Fruit fly (Drosophila melanogaster) whole organism, embryonic: ENCODE measurements around the gene CG15403.

Experiments used
- Atf6 ChIP-seq: fragments of 200-800 bp; sonication (Bioruptor generic); IDR thresholded peaks from 2 replicates; pipeline ENCODE4 v1.3.6; 2022; ENCODE audit warnings: missing biosample characterization, missing genetic modification characterization
- Bgb ChIP-seq: fragments of 200-800 bp; sonication (Bioruptor generic); IDR thresholded peaks from 2 replicates; pipeline ENCODE4 v1.3.6; 2022; ENCODE audit warnings: missing biosample characterization, missing genetic modification characterization; ENCODE audit not compliant: partially characterized antibody
- CG10209 ChIP-seq: fragments of 200-800 bp; sonication (Bioruptor generic); optimal IDR thresholded peaks from 3 replicates; lab custom pipeline; 2017; ENCODE audit warnings: missing biosample characterization, mild to moderate bottlenecking, missing genetic modification characterization, missing genetic modification reagents
- CG10565 ChIP-seq: fragments of 200-800 bp; sonication (Bioruptor generic); optimal IDR thresholded peaks from 3 replicates; lab custom pipeline; 2016; ENCODE audit warnings: missing biosample characterization, mild to moderate bottlenecking, missing genetic modification characterization
- CG11696 ChIP-seq: fragments of 200-800 bp; sonication (Bioruptor generic); IDR thresholded peaks from 2 replicates; pipeline ENCODE4 v1.3.6; 2022; ENCODE audit warnings: missing biosample characterization, missing genetic modification characterization
- CG11723 ChIP-seq: fragments of 200-800 bp; sonication (Bioruptor generic); optimal IDR thresholded peaks from 2 replicates; lab custom pipeline; 2017; ENCODE audit warnings: missing biosample characterization, mild to moderate bottlenecking, missing genetic modification characterization
- CG12391 ChIP-seq: fragments of 200-800 bp; sonication (Bioruptor generic); optimal IDR thresholded peaks from 3 replicates; lab custom pipeline; 2018; ENCODE audit warnings: missing biosample characterization, mild to moderate bottlenecking, missing genetic modification characterization, moderate library complexity
- CG13123 ChIP-seq: fragments of 200-800 bp; sonication (Bioruptor generic); optimal IDR thresholded peaks from 2 replicates; lab custom pipeline; 2016; ENCODE audit warnings: missing biosample characterization, missing genetic modification characterization
- CG13775 ChIP-seq: fragments of 200-800 bp; sonication (Bioruptor generic); optimal IDR thresholded peaks from 3 replicates; lab custom pipeline; 2017; ENCODE audit warnings: missing biosample characterization, mild to moderate bottlenecking, missing genetic modification characterization
- CG15601 ChIP-seq: fragments of 200-800 bp; sonication (Bioruptor generic); optimal IDR thresholded peaks from 3 replicates; lab custom pipeline; 2019; ENCODE audit warnings: missing biosample characterization, mild to moderate bottlenecking, missing genetic modification characterization, moderate library complexity
- CG1647 ChIP-seq: fragments of 200-800 bp; sonication (Bioruptor generic); optimal IDR thresholded peaks from 3 replicates; lab custom pipeline; 2016; ENCODE audit warnings: missing biosample characterization, missing genetic modification characterization
- CG17359 ChIP-seq: fragments of 200-800 bp; sonication (Bioruptor generic); optimal IDR thresholded peaks from 3 replicates; lab custom pipeline; 2018; ENCODE audit warnings: missing biosample characterization, mild to moderate bottlenecking, missing genetic modification characterization, moderate library complexity
- CG17361 ChIP-seq: fragments of 200-800 bp; sonication (Bioruptor generic); IDR thresholded peaks from 3 replicates; pipeline ENCODE4 v1.3.6; 2022; ENCODE audit warnings: missing biosample characterization, missing genetic modification characterization
- CG17829 ChIP-seq: fragments of 200-800 bp; optimal IDR thresholded peaks from 2 replicates; lab custom pipeline; 2019; ENCODE audit warnings: missing biosample characterization, mild to moderate bottlenecking, missing genetic modification characterization, moderate library complexity
- CG18262 ChIP-seq: fragments of 200-800 bp; optimal IDR thresholded peaks from 3 replicates; lab custom pipeline; 2019; ENCODE audit warnings: missing biosample characterization, mild to moderate bottlenecking, missing genetic modification characterization, moderate library complexity
- CG1832 ChIP-seq: fragments of 200-800 bp; sonication (Bioruptor generic); optimal IDR thresholded peaks from 2 replicates; lab custom pipeline; 2017; ENCODE audit warnings: missing biosample characterization, mild to moderate bottlenecking, missing genetic modification characterization, inconsistent platforms
- CG18599 ChIP-seq: fragments of 200-800 bp; sonication (Bioruptor generic); optimal IDR thresholded peaks from 3 replicates; lab custom pipeline; 2017; ENCODE audit warnings: missing biosample characterization, missing genetic modification characterization, mild to moderate bottlenecking, moderate library complexity, missing genetic modification reagents
- CG3847 ChIP-seq: fragments of 200-800 bp; sonication (Bioruptor generic); IDR thresholded peaks from 2 replicates; pipeline ENCODE4 v1.3.6; 2022; ENCODE audit warnings: missing biosample characterization, missing genetic modification characterization
- CG42726 ChIP-seq: fragments of 200-800 bp; sonication (Bioruptor generic); IDR thresholded peaks from 2 replicates; pipeline ENCODE4 v1.3.6; 2022; ENCODE audit warnings: missing biosample characterization, missing genetic modification characterization; ENCODE audit not compliant: partially characterized antibody
- CG8924 ChIP-seq: fragments of 200-800 bp; optimal IDR thresholded peaks from 3 replicates; lab custom pipeline; 2019; ENCODE audit warnings: missing biosample characterization, mild to moderate bottlenecking, missing genetic modification characterization, moderate library complexity
- CTCF ChIP-seq: fragments of 200-800 bp; sonication (Bioruptor generic); optimal IDR thresholded peaks from 2 replicates; lab custom pipeline; 2017; ENCODE audit warnings: missing biosample characterization, mild to moderate bottlenecking, missing genetic modification characterization, moderate library complexity
- Deaf1 ChIP-seq: fragments of 200-800 bp; optimal IDR thresholded peaks from 3 replicates; lab custom pipeline; 2019; ENCODE audit warnings: missing biosample characterization, mild to moderate bottlenecking, missing genetic modification characterization, moderate library complexity
- Doc2 ChIP-seq: fragments of 200-800 bp; sonication (Bioruptor generic); IDR thresholded peaks from 2 replicates; pipeline ENCODE4 v1.3.6; 2022; ENCODE audit warnings: missing biosample characterization, missing genetic modification characterization
- Doc3 ChIP-seq: fragments of 200-800 bp; sonication (Bioruptor generic); IDR thresholded peaks from 3 replicates; pipeline ENCODE4 v1.3.6; 2022; ENCODE audit warnings: missing biosample characterization, missing genetic modification characterization; ENCODE audit not compliant: partially characterized antibody
- Ets65A ChIP-seq: fragments of 200-800 bp; sonication (Bioruptor generic); peaks from one replicate; lab custom pipeline; 2016; ENCODE audit warnings: missing biosample characterization, missing genetic modification characterization
- HHEX ChIP-seq: fragments of 200-800 bp; sonication (Bioruptor generic); optimal IDR thresholded peaks from 3 replicates; lab custom pipeline; 2017; ENCODE audit warnings: missing biosample characterization, mild to moderate bottlenecking, missing genetic modification characterization, missing genetic modification reagents
- HLH4C ChIP-seq: fragments of 200-800 bp; sonication (Bioruptor generic); IDR thresholded peaks from 3 replicates; pipeline ENCODE4 v1.3.6; 2022; ENCODE audit warnings: missing biosample characterization, missing genetic modification characterization; ENCODE audit not compliant: partially characterized antibody
- Lim3 ChIP-seq: fragments of 200-800 bp; sonication (Bioruptor generic); IDR thresholded peaks from 2 replicates; pipeline ENCODE4 v1.3.6; 2022; ENCODE audit warnings: missing biosample characterization, missing genetic modification characterization
- Meics ChIP-seq: fragments of 200-800 bp; sonication (Bioruptor generic); optimal IDR thresholded peaks from 2 replicates; lab custom pipeline; 2017; ENCODE audit warnings: missing biosample characterization, mild to moderate bottlenecking, missing genetic modification characterization
- Neu2 ChIP-seq: fragments of 200-800 bp; sonication (Bioruptor generic); optimal IDR thresholded peaks from 3 replicates; lab custom pipeline; 2016; ENCODE audit warnings: missing biosample characterization, missing genetic modification characterization, borderline replicate concordance
- PHDP ChIP-seq: fragments of 200-800 bp; sonication (Bioruptor generic); optimal IDR thresholded peaks from 3 replicates; lab custom pipeline; 2018; ENCODE audit warnings: missing biosample characterization, mild to moderate bottlenecking, missing genetic modification characterization, moderate library complexity
- Poxn ChIP-seq: fragments of 200-800 bp; sonication (Bioruptor generic); IDR thresholded peaks from 2 replicates; pipeline ENCODE4 v1.3.6; 2022; ENCODE audit warnings: missing biosample characterization, missing genetic modification characterization
- Taf1 ChIP-seq: fragments of 200-800 bp; sonication (Bioruptor generic); IDR thresholded peaks from 2 replicates; pipeline ENCODE4 v1.3.6; 2022; ENCODE audit warnings: missing biosample characterization, missing genetic modification characterization
- ap ChIP-seq: fragments of 200-800 bp; sonication (Bioruptor generic); IDR thresholded peaks from 2 replicates; pipeline ENCODE4 v1.3.6; 2022; ENCODE audit warnings: missing biosample characterization, missing genetic modification characterization
- ara ChIP-seq: fragments of 200-800 bp; sonication (Bioruptor generic); IDR thresholded peaks from 2 replicates; pipeline ENCODE4 v1.3.6; 2022; ENCODE audit warnings: missing biosample characterization, missing genetic modification characterization
- bab2 ChIP-seq: fragments of 200-800 bp; sonication (Bioruptor generic); optimal IDR thresholded peaks from 2 replicates; lab custom pipeline; 2016; ENCODE audit warnings: missing biosample characterization, missing genetic modification characterization
- dimm ChIP-seq: fragments of 200-800 bp; sonication (Bioruptor generic); IDR thresholded peaks from 2 replicates; pipeline ENCODE4 v1.3.6; 2022; ENCODE audit warnings: missing biosample characterization, missing genetic modification characterization
- dm ChIP-seq: fragments of 200-800 bp; sonication (Bioruptor generic); optimal IDR thresholded peaks from 3 replicates; lab custom pipeline; 2016; ENCODE audit warnings: missing biosample characterization, missing genetic modification characterization
- fd3F ChIP-seq: fragments of 200-800 bp; sonication (Bioruptor generic); optimal IDR thresholded peaks from 2 replicates; lab custom pipeline; 2018; ENCODE audit warnings: missing biosample characterization, mild to moderate bottlenecking, missing genetic modification characterization, moderate library complexity
- nom ChIP-seq: fragments of 200-800 bp; sonication (Bioruptor generic); optimal IDR thresholded peaks from 2 replicates; lab custom pipeline; 2017; ENCODE audit warnings: missing biosample characterization, missing genetic modification characterization, mild to moderate bottlenecking, moderate library complexity, missing genetic modification reagents
- sim ChIP-seq: fragments of 200-800 bp; sonication (Bioruptor generic); IDR thresholded peaks from 2 replicates; pipeline ENCODE4 v1.3.6; 2022; ENCODE audit warnings: missing biosample characterization, missing genetic modification characterization
- ssp ChIP-seq: fragments of 200-800 bp; sonication (Bioruptor generic); IDR thresholded peaks from 2 replicates; pipeline ENCODE4 v1.3.6; 2022; ENCODE audit warnings: missing biosample characterization, missing genetic modification characterization
- sug ChIP-seq: fragments of 200-800 bp; optimal IDR thresholded peaks from 2 replicates; lab custom pipeline; 2019; ENCODE audit warnings: missing biosample characterization, mild to moderate bottlenecking, missing genetic modification characterization, moderate library complexity
- tgo ChIP-seq: fragments of 200-800 bp; sonication (Bioruptor generic); IDR thresholded peaks from 3 replicates; pipeline ENCODE4 v1.3.6; 2022; ENCODE audit warnings: missing biosample characterization, missing genetic modification characterization
- tin ChIP-seq: fragments of 200-800 bp; sonication (Bioruptor generic); optimal IDR thresholded peaks from 3 replicates; lab custom pipeline; 2016; ENCODE audit warnings: missing biosample characterization, missing genetic modification characterization
- toy ChIP-seq: fragments of 200-800 bp; sonication (Bioruptor generic); IDR thresholded peaks from 2 replicates; pipeline ENCODE4 v1.3.6; 2022; ENCODE audit warnings: missing biosample characterization, missing genetic modification characterization
- ttk ChIP-seq: fragments of 200-800 bp; sonication (Bioruptor generic); IDR thresholded peaks from 2 replicates; pipeline ENCODE4 v2.1.2; 2022; ENCODE audit warnings: missing biosample characterization, missing genetic modification characterization
- unpg ChIP-seq: fragments of 200-800 bp; sonication (Bioruptor generic); optimal IDR thresholded peaks from 3 replicates; lab custom pipeline; 2018; ENCODE audit warnings: missing biosample characterization, mild to moderate bottlenecking, missing genetic modification characterization, moderate library complexity
- z ChIP-seq: fragments of 200-800 bp; sonication (Bioruptor generic); IDR thresholded peaks from 3 replicates; pipeline ENCODE4 v1.3.6; 2022; ENCODE audit warnings: missing biosample characterization, missing genetic modification characterization

The CG15403 gene

dm6 chr2L:3152696-3153613, 24.5 kb downstream of the CG15403 start (continued):
- peak; percentile 99 for TF ChIP-seq Ets65A (GFP tag; lab: Kevin White, UChicago)
- TF ChIP-seq Atf6 (GFP tag; lab: Robert Waterston, UW), result peak; percentile 78; the same call in 1 of the 2 replicates
- peak; percentile 10 for TF ChIP-seq Neu2 (GFP tag; lab: Kevin White, UChicago)
- peak; percentile 91 for TF ChIP-seq ap
- TF ChIP-seq ssp (GFP tag; lab: Robert Waterston, UW), result peak; percentile 90
- no peak for TF ChIP-seq Doc2 (GFP tag; lab: Robert Waterston, UW)
- TF ChIP-seq CG17361 (GFP tag; lab: Robert Waterston, UW), result peak; percentile 96
- TF ChIP-seq CG1832 (GFP tag; lab: Kevin White, UChicago), result no peak
- TF ChIP-seq Deaf1 (tag; lab: Kevin White, UChicago), result peak; percentile 90
- TF ChIP-seq CG12391 (tag; lab: Kevin White, UChicago), result peak; percentile 96
- TF ChIP-seq CG11723 (GFP tag; lab: Kevin White, UChicago), result peak; percentile 82
- peak; percentile 95 for TF ChIP-seq sim (GFP tag; lab: Robert Waterston, UW)
- no peak for TF ChIP-seq Bgb (GFP tag; lab: Robert Waterston, UW)
- peak; percentile 59 for TF ChIP-seq fd3F (GFP tag; lab: Kevin White, UChicago)
- peak; percentile 95 for TF ChIP-seq CG15601 (tag; lab: Kevin White, UChicago)
- peak; percentile 87 for TF ChIP-seq CG13775
- TF ChIP-seq CG18262, result peak; percentile 96
- peak; percentile 92 for TF ChIP-seq CG10209 (GFP tag; lab: Kevin White, UChicago)
- peak; percentile 82 for TF ChIP-seq CG3847 (GFP tag; lab: Robert Waterston, UW)
- TF ChIP-seq nom, result peak; percentile 13
- peak; percentile 91 for TF ChIP-seq CG13123 (GFP tag; lab: Kevin White, UChicago)
- TF ChIP-seq CG10565 (GFP tag; lab: Kevin White, UChicago), result peak; percentile 72
- TF ChIP-seq ara (GFP tag; lab: Robert Waterston, UW), result peak; percentile 98
- peak; percentile 87 for TF ChIP-seq sug (tag; lab: Kevin White, UChicago)
- TF ChIP-seq HHEX (GFP tag; lab: Kevin White, UChicago), result peak; percentile 89
- no peak for TF ChIP-seq Doc3 (GFP tag; lab: Robert Waterston, UW)
- peak; percentile 92 for TF ChIP-seq CG18599
- peak; percentile 50 for TF ChIP-seq CG11696
- no peak for TF ChIP-seq HLH4C (GFP tag; lab: Robert Waterston, UW)
- peak; percentile 94 for TF ChIP-seq unpg (GFP tag; lab: Kevin White, UChicago)
- peak; percentile 66 for TF ChIP-seq toy (GFP tag; lab: Robert Waterston, UW)
- peak; percentile 85 for TF ChIP-seq Lim3 (GFP tag; lab: Robert Waterston, UW)
- TF ChIP-seq CG42726 (GFP tag; lab: Robert Waterston, UW), result no peak
- peak; percentile 89 for TF ChIP-seq dm
- peak; percentile 59 for TF ChIP-seq CTCF
- TF ChIP-seq CG1647 (GFP tag; lab: Kevin White, UChicago), result peak; percentile 90
- no peak for TF ChIP-seq Poxn
- peak; percentile 72 for TF ChIP-seq Meics (GFP tag; lab: Kevin White, UChicago)
- TF ChIP-seq ttk (GFP tag; lab: Robert Waterston, UW), result peak; percentile 96
- TF ChIP-seq tgo (GFP tag; lab: Robert Waterston, UW), result peak; percentile 94
- peak; percentile 97 for TF ChIP-seq CG17359 (tag; lab: Kevin White, UChicago)
- TF ChIP-seq Taf1, result peak; percentile 67
- peak; percentile 63; the same call in 1 of the 3 replicates for TF ChIP-seq z
- peak; percentile 69 for TF ChIP-seq dimm (GFP tag; lab: Robert Waterston, UW)
- peak; percentile 97 for TF ChIP-seq CG8924 (tag; lab: Kevin White, UChicago)
- TF ChIP-seq tin, result peak; percentile 96
- peak; percentile 88 for TF ChIP-seq PHDP
- peak; percentile 96 for TF ChIP-seq CG17829 (tag; lab: Kevin White, UChicago)
- peak; percentile 96 for TF ChIP-seq bab2 (GFP tag; lab: Kevin White, UChicago)
